Worm (Caenorhabditis elegans): Measurements from ENCODE around the gene fzy-1.

Gene fzy-1

ce11 chrII:5549746-5550145 is 49.2 kb downstream of the fzy-1 start, which contains the start of gene C17C3.6:
Gene C17C3.6, plus strand, starts transcription at chrII:5550046.
- TF ChIP-seq pes-1 (GFP tag; IDR thresholded peaks at IDR 0.05) (no peak), hmbx-1 (tag; optimal IDR thresholded peaks at IDR 0.05) (no peak), tra-4 (tag; optimal IDR thresholded peaks at IDR 0.05) (no peak), sea-1 (GFP tag; conservative IDR thresholded peaks at IDR 0.05) (no peak), tbx-11 (GFP tag; IDR thresholded peaks at IDR 0.05) (no peak)

- no peak for TF ChIP-seq ets-7 (tag; optimal IDR thresholded peaks at IDR 0.05)
Measured at ce11 chrII:5551517-5551916, 50.9 kb downstream of the fzy-1 start, which contains the start of gene C17C3.5. Gene C17C3.5, plus strand, starts transcription at chrII:5551817.
